Worm (Caenorhabditis elegans): ENCODE measurements around the gene rps-3.
A peak's percentile ranks its signal among the peaks of the same experiment; 100 is the strongest.

The rps-3 gene

DNA sequence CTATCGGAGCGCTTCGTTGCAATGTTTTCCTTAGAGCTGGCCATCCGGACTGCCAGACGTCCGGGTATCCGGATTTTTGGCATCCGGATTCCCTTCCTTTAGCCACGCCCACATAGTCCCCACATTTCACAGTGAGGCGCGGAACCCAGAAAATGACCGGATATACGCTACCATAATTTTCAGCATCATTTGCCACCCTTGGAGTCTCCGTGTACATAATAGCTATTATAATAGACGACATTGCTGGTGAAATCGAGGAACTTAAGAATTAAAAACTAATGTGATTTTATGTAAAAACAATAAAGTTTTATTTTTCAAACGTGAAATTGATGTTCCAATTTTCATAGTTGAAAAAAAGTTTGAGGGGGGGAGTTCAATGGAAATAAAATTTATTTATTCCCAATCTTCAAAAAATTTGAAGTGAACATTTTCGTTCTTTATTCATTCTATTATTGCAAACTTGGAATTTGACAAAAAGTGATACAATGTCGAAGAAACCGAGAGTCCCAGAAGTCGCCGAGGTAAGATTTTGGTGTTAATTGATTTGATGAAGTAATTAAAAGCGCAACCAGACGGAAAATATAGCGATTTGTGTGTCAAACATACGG, 3.7 kb downstream of the rps-3 start:
- no peak for TF ChIP-seq pqm-1 (tag; optimal IDR thresholded peaks at IDR 0.05)
- TF ChIP-seq snpc-4 (tag; optimal IDR thresholded peaks at IDR 0.05): peak; percentile 13
- TF ChIP-seq F49E8.2 (tag; optimal IDR thresholded peaks at IDR 0.05; ENCODE audit: borderline replicate concordance): peak; percentile 79
- no peak for TF ChIP-seq fkh-10 (GFP tag; optimal IDR thresholded peaks at IDR 0.05)
- no peak for TF ChIP-seq vab-7 (GFP tag; IDR thresholded peaks at IDR 0.05)
- 0 out of 2 replicates have a peak, but pooled peaks have one; percentile 33 for TF ChIP-seq mdt-29 (GFP tag; IDR thresholded peaks at IDR 0.05)
- TF ChIP-seq aha-1 (tag): no peak
- TF ChIP-seq unc-130 (GFP tag; optimal IDR thresholded peaks at IDR 0.05): peak; percentile 4

DNA sequence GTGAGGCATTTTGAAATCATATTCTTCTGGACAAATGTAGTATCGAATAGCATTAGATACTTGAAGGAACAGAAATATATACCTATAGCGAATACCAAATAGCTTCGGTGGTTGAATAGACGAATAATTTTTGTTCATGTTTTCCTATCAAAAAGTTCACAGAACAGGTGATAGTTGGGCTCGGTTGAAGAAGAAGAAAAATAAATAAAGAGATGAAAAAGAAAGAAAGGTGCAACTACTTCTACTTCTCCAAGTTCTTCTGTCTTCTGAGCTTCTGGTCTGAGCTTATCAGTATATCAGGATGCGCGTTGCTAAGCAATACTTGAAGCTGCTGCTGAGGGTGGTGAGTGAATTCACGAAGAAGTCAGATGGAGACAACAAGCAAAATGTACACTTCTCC, 7.3 kb downstream of the rps-3 start, which contains the start of gene C23G10.10:
C23G10.10 (minus strand) TSS at position 101 of the 400 bp plus-strand sequence.
- no peak for TF ChIP-seq daf-19 (GFP tag; conservative IDR thresholded peaks at IDR 0.05)
- TF ChIP-seq ztf-11 (tag; optimal IDR thresholded peaks at IDR 0.05): no peak
- TF ChIP-seq sdz-12 (GFP tag; optimal IDR thresholded peaks at IDR 0.05): no peak
- no peak for TF ChIP-seq unc-130 (GFP tag; optimal IDR thresholded peaks at IDR 0.05)
- TF ChIP-seq tag-97 (GFP tag; IDR thresholded peaks at IDR 0.05): no peak
- no peak for TF ChIP-seq nhr-77 (tag; optimal IDR thresholded peaks at IDR 0.05)
- TF ChIP-seq snpc-4 (tag; optimal IDR thresholded peaks at IDR 0.05): no peak
- TF ChIP-seq pha-4 (GFP tag; IDR thresholded peaks at IDR 0.05): no peak
- no peak for TF ChIP-seq pha-4 (tag; optimal IDR thresholded peaks at IDR 0.05)
- TF ChIP-seq F37D6.2 (tag; optimal IDR thresholded peaks at IDR 0.05): no peak
- TF ChIP-seq mes-2 (tag; optimal IDR thresholded peaks at IDR 0.05; ENCODE audit: poor library complexity, severe bottlenecking): no peak

DNA sequence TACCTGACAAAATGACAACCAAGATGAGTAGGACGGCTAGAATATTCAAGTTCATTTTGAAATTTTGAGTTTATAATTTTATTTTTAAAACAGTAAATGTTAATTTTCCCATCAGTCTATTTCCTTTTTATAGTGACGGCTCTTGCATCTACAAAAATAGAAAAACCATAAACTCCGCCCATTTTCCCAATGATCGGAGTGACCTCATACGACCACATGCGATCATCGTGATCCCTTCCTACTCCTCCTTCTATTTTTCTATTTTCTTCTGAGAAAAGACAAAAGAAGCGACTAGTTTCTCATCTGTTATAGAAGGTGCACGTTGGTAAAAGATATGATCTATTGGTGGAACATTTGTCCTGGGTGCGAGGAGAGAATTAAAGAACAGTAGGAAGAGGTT, 8.9 kb downstream of the rps-3 start, which contains the start of gene C23G10.11:
C23G10.11 (minus strand) TSS at position 101 of the 400 bp plus-strand sequence.
- no peak for TF ChIP-seq ztf-11 (tag; optimal IDR thresholded peaks at IDR 0.05)
- TF ChIP-seq nhr-28 (tag; optimal IDR thresholded peaks at IDR 0.05): peak; percentile 12

DNA sequence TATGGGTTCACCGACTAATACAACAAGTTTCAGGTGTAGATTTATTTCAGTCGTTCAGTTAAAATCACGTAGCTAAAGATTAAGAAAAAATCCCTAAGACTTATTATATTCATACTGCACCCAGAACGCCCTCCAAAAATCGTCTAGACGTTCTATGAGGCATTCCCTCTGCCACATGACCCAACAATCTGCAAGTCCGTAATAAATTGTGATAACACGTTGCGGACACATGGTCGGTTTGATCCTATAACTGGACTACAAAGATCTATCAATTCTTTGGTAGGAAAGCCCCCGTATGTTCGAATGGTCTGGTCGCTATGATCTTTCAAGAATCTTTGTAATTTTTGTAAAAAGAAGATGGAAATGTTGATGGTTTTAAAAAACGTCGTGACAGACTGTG, 9.3 kb downstream of the rps-3 start:
- TF ChIP-seq ceh-28 (tag; optimal IDR thresholded peaks at IDR 0.05) (no peak), rbr-2 (tag; optimal IDR thresholded peaks at IDR 0.05) (no peak), snpc-4 (tag; optimal IDR thresholded peaks at IDR 0.05) (no peak), ceh-20 (GFP tag; IDR thresholded peaks at IDR 0.05) (no peak), mep-1 (tag; optimal IDR thresholded peaks at IDR 0.05) (no peak), tag-97 (GFP tag; IDR thresholded peaks at IDR 0.05) (no peak), ama-1 (optimal IDR thresholded peaks at IDR 0.05) (no peak), nhr-48 (tag; optimal IDR thresholded peaks at IDR 0.05) (peak; percentile 83), mxl-3 (GFP tag; optimal IDR thresholded peaks at IDR 0.05) (peak; percentile 92), hlh-30 (tag; optimal IDR thresholded peaks at IDR 0.05; ENCODE audit: insufficient read depth) (peak; percentile 14), unc-39 (tag; optimal IDR thresholded peaks at IDR 0.05) (no peak), aha-1 (tag) (no peak), gei-8 (GFP tag; optimal IDR thresholded peaks at IDR 0.05) (no peak), R02D3.7 (tag; optimal IDR thresholded peaks at IDR 0.05) (no peak), hmg-1.1 (GFP tag; IDR thresholded peaks at IDR 0.05) (no peak), hif-1 (tag; optimal IDR thresholded peaks at IDR 0.05) (no peak), lsy-2 (tag; optimal IDR thresholded peaks at IDR 0.05) (no peak), unc-62 (GFP tag; optimal IDR thresholded peaks at IDR 0.05 in 1 of 2) (no peak), unc-62 (tag; optimal IDR thresholded peaks at IDR 0.05) (no peak), ZK546.5 (tag; optimal IDR thresholded peaks at IDR 0.05) (no peak), mdl-1 (tag; optimal IDR thresholded peaks at IDR 0.05) (peak in 1 of 2 experiments; percentile 71), lim-7 (GFP tag; IDR thresholded peaks at IDR 0.05) (no peak), zfp-2 (tag; optimal IDR thresholded peaks at IDR 0.05) (no peak), ces-1 (GFP tag; optimal IDR thresholded peaks at IDR 0.05) (no peak), hlh-11 (tag; optimal IDR thresholded peaks at IDR 0.05) (peak; percentile 23), dmd-6 (GFP tag; IDR thresholded peaks at IDR 0.05) (0 out of 2 replicates have a peak, but pooled peaks have one; percentile 8), F10B5.3 (tag; optimal IDR thresholded peaks at IDR 0.05) (no peak), nhr-42 (GFP tag; IDR thresholded peaks at IDR 0.05) (no peak), cey-2 (tag; optimal IDR thresholded peaks at IDR 0.05; ENCODE audit: borderline replicate concordance, insufficient read depth) (no peak), dmd-9 (GFP tag; IDR thresholded peaks at IDR 0.05) (no peak), lin-38 (GFP tag; IDR thresholded peaks at IDR 0.05) (no peak)
